Worm (Caenorhabditis elegans): ENCODE results near the gene tbx-37.
A peak's percentile ranks its signal among the peaks of the same experiment; 100 is the strongest.

The tbx-37 gene

ce11 chrIII:11267372-11267771, 40.4 kb upstream of the tbx-37 start:
- TF ChIP-seq drap-1 (GFP tag; optimal IDR thresholded peaks at IDR 0.05) = no peak
- peak; percentile 80 for TF ChIP-seq elt-1 (tag; optimal IDR thresholded peaks at IDR 0.05; ENCODE audit: borderline replicate concordance, insufficient read depth)

- TF ChIP-seq zip-8 (tag; optimal IDR thresholded peaks at IDR 0.05) (no peak), hlh-1 (tag; optimal IDR thresholded peaks at IDR 0.05) (no peak), mab-5 (tag; optimal IDR thresholded peaks at IDR 0.05) (no peak), mls-2 (tag; optimal IDR thresholded peaks at IDR 0.05) (no peak), blmp-1 (tag; optimal IDR thresholded peaks at IDR 0.05) (no peak), flh-1 (GFP tag; optimal IDR thresholded peaks at IDR 0.05) (no peak), nhr-28 (tag; optimal IDR thresholded peaks at IDR 0.05) (no peak), drap-1 (GFP tag; optimal IDR thresholded peaks at IDR 0.05) (no peak), snpc-4 (tag; optimal IDR thresholded peaks at IDR 0.05) (no peak), nhr-2 (tag; optimal IDR thresholded peaks at IDR 0.05) (no peak), ces-1 (GFP tag; optimal IDR thresholded peaks at IDR 0.05) (no peak), M03D4.4 (tag; optimal IDR thresholded peaks at IDR 0.05) (no peak), elt-3 (tag; optimal IDR thresholded peaks at IDR 0.05) (no peak), lin-32 (GFP tag; optimal IDR thresholded peaks at IDR 0.05) (no peak), cnd-1 (tag; optimal IDR thresholded peaks at IDR 0.05) (no peak), unc-120 (tag; optimal IDR thresholded peaks at IDR 0.05; ENCODE audit: poor library complexity, severe bottlenecking) (no peak)
These were observed 35.2 kb upstream of the tbx-37 start for ce11 chrIII:11262089-11262488.

- no peak for TF ChIP-seq ceh-83 (GFP tag; optimal IDR thresholded peaks at IDR 0.05)
- TF ChIP-seq hlh-1 (tag; optimal IDR thresholded peaks at IDR 0.05) = no peak
- no peak for TF ChIP-seq M03D4.4 (tag; optimal IDR thresholded peaks at IDR 0.05)
- no peak for TF ChIP-seq sptf-1 (tag; optimal IDR thresholded peaks at IDR 0.05)
- TF ChIP-seq ceh-43 (GFP tag; optimal IDR thresholded peaks at IDR 0.05) = no peak
- TF ChIP-seq pha-4 (tag; optimal IDR thresholded peaks at IDR 0.05) = no peak
- TF ChIP-seq lin-32 (GFP tag; optimal IDR thresholded peaks at IDR 0.05) = no peak
- TF ChIP-seq ham-2 (GFP tag; optimal IDR thresholded peaks at IDR 0.05) = no peak
These were observed 28.1 kb upstream of the tbx-37 start for ce11 chrIII:11255072-11255471.

- TF ChIP-seq mab-5 (tag; optimal IDR thresholded peaks at IDR 0.05) (no peak), nhr-237 (tag; optimal IDR thresholded peaks at IDR 0.05) (no peak), snpc-4 (tag; optimal IDR thresholded peaks at IDR 0.05) (no peak), ceh-39 (tag; optimal IDR thresholded peaks at IDR 0.05) (no peak), sptf-1 (tag; optimal IDR thresholded peaks at IDR 0.05) (no peak), lsy-2 (tag; optimal IDR thresholded peaks at IDR 0.05) (no peak), nhr-76 (tag; optimal IDR thresholded peaks at IDR 0.05) (no peak), ztf-11 (tag; optimal IDR thresholded peaks at IDR 0.05) (no peak), ces-1 (GFP tag; optimal IDR thresholded peaks at IDR 0.05) (no peak), zip-8 (tag; optimal IDR thresholded peaks at IDR 0.05) (no peak), elt-3 (tag; optimal IDR thresholded peaks at IDR 0.05) (no peak)
These were observed 25.0 kb upstream of the tbx-37 start, which contains the start of gene Y47D3A.32 for ce11 chrIII:11251718-11252441. Gene Y47D3A.32 (plus strand): TSS chrIII:11252391.

- no peak for TF ChIP-seq unc-39 (tag; optimal IDR thresholded peaks at IDR 0.05)
- TF ChIP-seq ceh-39 (tag; optimal IDR thresholded peaks at IDR 0.05) = no peak
- no peak for TF ChIP-seq drap-1 (GFP tag; optimal IDR thresholded peaks at IDR 0.05)
- no peak for TF ChIP-seq mls-2 (tag; optimal IDR thresholded peaks at IDR 0.05)
- no peak for TF ChIP-seq ceh-43 (GFP tag; optimal IDR thresholded peaks at IDR 0.05)
- no peak for TF ChIP-seq elt-1 (tag; optimal IDR thresholded peaks at IDR 0.05; ENCODE audit: borderline replicate concordance, insufficient read depth)
- TF ChIP-seq nhr-28 (tag; optimal IDR thresholded peaks at IDR 0.05) = no peak
- no peak for TF ChIP-seq lin-13 (tag; optimal IDR thresholded peaks at IDR 0.05)
- TF ChIP-seq sem-2 (GFP tag; optimal IDR thresholded peaks at IDR 0.05) = no peak
- no peak for TF ChIP-seq hlh-1 (tag; optimal IDR thresholded peaks at IDR 0.05)
- no peak for TF ChIP-seq zip-8 (tag; optimal IDR thresholded peaks at IDR 0.05)
- TF ChIP-seq lsy-2 (tag; optimal IDR thresholded peaks at IDR 0.05) = no peak
- no peak for TF ChIP-seq unc-120 (tag; optimal IDR thresholded peaks at IDR 0.05; ENCODE audit: poor library complexity, severe bottlenecking)
These were observed 22.0 kb upstream of the tbx-37 start for ce11 chrIII:11248897-11249296.
